Worm (Caenorhabditis elegans) whole organism, L1 larva: ENCODE measurements around the gene lron-4.

Experiments
- C04F5.9 ChIP-seq: sonication (generic microtip); optimal IDR thresholded peaks from 2 replicates; lab custom pipeline; 2016; ENCODE audit warnings: missing genetic modification characterization, missing compliant biosample characterization
- aly-2 ChIP-seq: fragments of 150-350 bp; optimal IDR thresholded peaks from 2 replicates; lab custom pipeline; 2014; ENCODE audit warnings: missing biosample characterization, missing genetic modification characterization
- ama-1 ChIP-seq: fragments of 150-350 bp; optimal IDR thresholded peaks from 2 replicates; lab custom pipeline; 2014
- ceh-8 ChIP-seq: fragments of 200-800 bp; sonication (Bioruptor generic); optimal IDR thresholded peaks from 2 replicates; lab custom pipeline; 2018; ENCODE audit warnings: mild to moderate bottlenecking, missing genetic modification characterization, moderate library complexity, missing compliant biosample characterization
- ceh-82 ChIP-seq, 3 experiments: fragments of 150-350 bp in 1 of 3; sonication (generic microtip) in 2 of 3; optimal IDR thresholded peaks; 2 replicates each; lab custom pipeline; 2014 to 2017; ENCODE audit warnings: missing biosample characterization in 3 of 3, missing genetic modification characterization in 3 of 3
- dsc-1 ChIP-seq: sonication (generic microtip); optimal IDR thresholded peaks from 2 replicates; lab custom pipeline; 2016; ENCODE audit warnings: mild to moderate bottlenecking, missing genetic modification characterization, missing compliant biosample characterization
- efl-1 ChIP-seq, 4 experiments: fragments of 150-350 bp; optimal IDR thresholded peaks in 3 of 4; peaks in 1 of 4; 1 replicate in 1 of 4; 2 replicates in 3 of 4; lab custom pipeline; 2014; ENCODE audit warnings: missing biosample characterization in 2 of 4, missing genetic modification characterization in 2 of 4, missing genetic modification reagents in 2 of 4
- efl-3 ChIP-seq: fragments of 200-800 bp; sonication (Bioruptor generic); optimal IDR thresholded peaks from 2 replicates; lab custom pipeline; 2018; ENCODE audit warnings: mild to moderate bottlenecking, missing genetic modification characterization, missing compliant biosample characterization
- elt-2 ChIP-seq: sonication (generic microtip); optimal IDR thresholded peaks from 2 replicates; lab custom pipeline; 2016; ENCODE audit warnings: missing genetic modification characterization, mild to moderate bottlenecking, inconsistent platforms, missing compliant biosample characterization, missing genetic modification reagents
- elt-3 ChIP-seq, 6 experiments: fragments of 150-350 bp in 1 of 6; sonication (generic microtip); optimal IDR thresholded peaks; 2 replicates each; lab custom pipeline; 2017 to 2018; ENCODE audit warnings: missing biosample characterization in 6 of 6, missing genetic modification characterization in 6 of 6, inconsistent platforms in 1 of 6
- fkh-10 ChIP-seq: sonication (generic microtip); optimal IDR thresholded peaks from 2 replicates; lab custom pipeline; 2017; ENCODE audit warnings: missing biosample characterization, missing genetic modification reagents, missing genetic modification characterization
- fkh-4 ChIP-seq: sonication (generic microtip); optimal IDR thresholded peaks from 2 replicates; lab custom pipeline; 2016; ENCODE audit warnings: missing compliant biosample characterization, missing genetic modification characterization, borderline replicate concordance
- fos-1 ChIP-seq: fragments of 150-350 bp; optimal IDR thresholded peaks from 2 replicates; lab custom pipeline; 2014; ENCODE audit warnings: missing biosample characterization, missing genetic modification characterization
- hlh-17 ChIP-seq: fragments of 200-800 bp; sonication (Bioruptor generic); optimal IDR thresholded peaks from 2 replicates; lab custom pipeline; 2018; ENCODE audit warnings: missing genetic modification characterization, mild to moderate bottlenecking, missing compliant biosample characterization, moderate library complexity, borderline replicate concordance
- hpl-2 ChIP-seq: fragments of 150-350 bp; optimal IDR thresholded peaks from 2 replicates; lab custom pipeline; 2014; ENCODE audit warnings: missing biosample characterization, missing genetic modification reagents, missing genetic modification characterization
- irx-1 ChIP-seq: sonication (generic microtip); optimal IDR thresholded peaks from 2 replicates; lab custom pipeline; 2016; ENCODE audit warnings: missing genetic modification characterization, missing compliant biosample characterization
- isw-1 ChIP-seq: fragments of 200-800 bp; sonication (Bioruptor generic); IDR thresholded peaks from 2 replicates; pipeline ENCODE4 v1.3.6; 2022; ENCODE audit warnings: missing genetic modification characterization, missing compliant biosample characterization
- lin-13 ChIP-seq: fragments of 150-350 bp; optimal IDR thresholded peaks from 2 replicates; lab custom pipeline; 2014; ENCODE audit warnings: missing biosample characterization, missing genetic modification reagents, missing genetic modification characterization
- lin-14 ChIP-seq: fragments of 200-800 bp; sonication (Bioruptor generic); optimal IDR thresholded peaks from 2 replicates; lab custom pipeline; 2018; ENCODE audit warnings: mild to moderate bottlenecking, missing genetic modification characterization, moderate library complexity, missing compliant biosample characterization
- lin-15B ChIP-seq: fragments of 150-350 bp; sonication (generic microtip); optimal IDR thresholded peaks from 3 replicates; lab custom pipeline; 2014; ENCODE audit warnings: missing biosample characterization, missing genetic modification characterization
- lin-35 ChIP-seq, 2 experiments: fragments of 150-350 bp; optimal IDR thresholded peaks; 2 replicates each; lab custom pipeline; 2014; ENCODE audit warnings: missing biosample characterization in 2 of 2, missing genetic modification characterization in 2 of 2, missing genetic modification reagents in 2 of 2
- mef-2 ChIP-seq: fragments of 150-350 bp; optimal IDR thresholded peaks from 2 replicates; lab custom pipeline; 2014; ENCODE audit warnings: missing biosample characterization, missing genetic modification characterization
- mep-1 ChIP-seq: fragments of 150-350 bp; optimal IDR thresholded peaks from 2 replicates; lab custom pipeline; 2014; ENCODE audit warnings: missing biosample characterization, missing genetic modification characterization
- nhr-19 ChIP-seq: fragments of 200-800 bp; sonication (Bioruptor generic); conservative IDR thresholded peaks from 2 replicates; pipeline ENCODE4 v1.3.6; 2022; ENCODE audit warnings: missing genetic modification characterization, missing compliant biosample characterization
- nhr-20 ChIP-seq: sonication (generic microtip); optimal IDR thresholded peaks from 2 replicates; lab custom pipeline; 2016; ENCODE audit warnings: mild to moderate bottlenecking, missing genetic modification characterization, missing compliant biosample characterization
- nhr-237 ChIP-seq: fragments of 150-350 bp; optimal IDR thresholded peaks from 2 replicates; lab custom pipeline; 2014; ENCODE audit warnings: missing biosample characterization, missing genetic modification characterization
- nhr-28 ChIP-seq: fragments of 150-350 bp; optimal IDR thresholded peaks from 2 replicates; lab custom pipeline; 2014; ENCODE audit warnings: missing biosample characterization, missing genetic modification characterization
- nhr-47 ChIP-seq: sonication (generic microtip); optimal IDR thresholded peaks from 2 replicates; lab custom pipeline; 2016; ENCODE audit warnings: mild to moderate bottlenecking, missing genetic modification characterization, moderate library complexity, missing compliant biosample characterization
- nhr-71 ChIP-seq: sonication (generic microtip); optimal IDR thresholded peaks from 2 replicates; lab custom pipeline; 2016; ENCODE audit warnings: mild to moderate bottlenecking, missing genetic modification characterization, moderate library complexity, missing compliant biosample characterization
- nhr-84 ChIP-seq: sonication (generic microtip); optimal IDR thresholded peaks from 2 replicates; lab custom pipeline; 2017; ENCODE audit warnings: missing biosample characterization, missing genetic modification characterization
- nhr-90 ChIP-seq: sonication (generic microtip); optimal IDR thresholded peaks from 2 replicates; lab custom pipeline; 2016; ENCODE audit warnings: mild to moderate bottlenecking, missing genetic modification characterization, missing compliant biosample characterization; ENCODE audit not compliant: poor library complexity
- pag-3 ChIP-seq: sonication (generic microtip); optimal IDR thresholded peaks from 2 replicates; lab custom pipeline; 2017; ENCODE audit warnings: missing genetic modification characterization, mild to moderate bottlenecking, missing compliant biosample characterization, antibody characterized with exemption, borderline replicate concordance; ENCODE audit not compliant: insufficient read depth
- rnt-1 ChIP-seq: sonication (generic microtip); optimal IDR thresholded peaks from 2 replicates; lab custom pipeline; 2016; ENCODE audit warnings: mild to moderate bottlenecking, missing genetic modification characterization, moderate library complexity, missing compliant biosample characterization
- skn-1 ChIP-seq: fragments of 150-350 bp; optimal IDR thresholded peaks from 2 replicates; lab custom pipeline; 2014; ENCODE audit warnings: missing biosample characterization, missing genetic modification characterization
- snu-23 ChIP-seq: sonication (generic microtip); optimal IDR thresholded peaks from 2 replicates; lab custom pipeline; 2016; ENCODE audit warnings: missing genetic modification characterization, missing compliant biosample characterization
- sptf-1 ChIP-seq: fragments of 150-350 bp; optimal IDR thresholded peaks from 2 replicates; lab custom pipeline; 2014; ENCODE audit warnings: missing biosample characterization, missing genetic modification characterization
- swsn-7 ChIP-seq: sonication (generic microtip); optimal IDR thresholded peaks from 2 replicates; lab custom pipeline; 2016; ENCODE audit warnings: missing genetic modification characterization, missing compliant biosample characterization
- tlp-1 ChIP-seq: fragments of 150-350 bp; optimal IDR thresholded peaks from 2 replicates; lab custom pipeline; 2014; ENCODE audit warnings: missing biosample characterization, missing genetic modification characterization
- unc-130 ChIP-seq: fragments of 150-350 bp; optimal IDR thresholded peaks from 2 replicates; lab custom pipeline; 2017; ENCODE audit warnings: missing biosample characterization, missing genetic modification characterization, inconsistent platforms
- unc-62 ChIP-seq: fragments of 150-350 bp; optimal IDR thresholded peaks from 2 replicates; lab custom pipeline; 2014; ENCODE audit warnings: missing biosample characterization, missing genetic modification reagents, missing genetic modification characterization
- unc-86 ChIP-seq: sonication (generic microtip); optimal IDR thresholded peaks from 2 replicates; lab custom pipeline; 2016; ENCODE audit warnings: missing genetic modification characterization, missing compliant biosample characterization
- unc-98 ChIP-seq: fragments of 200-800 bp; sonication (Bioruptor generic); IDR thresholded peaks from 2 replicates; pipeline ENCODE4 v1.3.6; 2022; ENCODE audit warnings: missing genetic modification characterization, missing compliant biosample characterization
- vab-15 ChIP-seq: sonication (generic microtip); optimal IDR thresholded peaks from 2 replicates; lab custom pipeline; 2017; ENCODE audit warnings: missing genotype, mild to moderate bottlenecking, missing genetic modification characterization, missing compliant biosample characterization
- xbp-1 ChIP-seq: sonication (generic microtip); optimal IDR thresholded peaks from 2 replicates; lab custom pipeline; 2016; ENCODE audit warnings: missing genetic modification characterization, missing compliant biosample characterization
- zag-1 ChIP-seq: fragments of 150-350 bp; optimal IDR thresholded peaks from 2 replicates; lab custom pipeline; 2014; ENCODE audit warnings: missing biosample characterization, missing genetic modification characterization
- ztf-11 ChIP-seq, 2 experiments: sonication (generic microtip); optimal IDR thresholded peaks; 2 replicates each; lab custom pipeline; 2016 to 2017; ENCODE audit warnings: missing genetic modification characterization in 2 of 2, missing biosample characterization in 1 of 2, missing compliant biosample characterization in 1 of 2

Gene lron-4

ce11 chrII:8117426-8117825 lies 5.5 kb upstream of the lron-4 start:
- TF ChIP-seq rnt-1 (tag; lab: Kevin White, UChicago) (peak; percentile 70), nhr-71 (tag; lab: Kevin White, UChicago) (peak; percentile 11), lin-14 (peak; percentile 68), xbp-1 (no peak)

- TF ChIP-seq elt-3 (tag; optimal IDR thresholded peaks at IDR 0.05; lab: Kevin White, UChicago), result no peak
- no peak for TF ChIP-seq ceh-8
- TF ChIP-seq fos-1 (tag; lab: Kevin White, UChicago), result no peak
- TF ChIP-seq unc-62 (GFP tag; lab: Kevin White, UChicago), result no peak
- TF ChIP-seq nhr-28 (tag; lab: Kevin White, UChicago), result no peak
- no peak for TF ChIP-seq snu-23
- TF ChIP-seq rnt-1 (tag; lab: Kevin White, UChicago), result peak; percentile 26
- no peak for TF ChIP-seq lin-13
- TF ChIP-seq, all 84 proteins: peak for 1
Observed at ce11 chrII:8116159-8116558, 4.2 kb upstream of the lron-4 start, which contains the start of gene unc-105. Gene unc-105 (plus strand): TSS chrII:8116459.

ce11 chrII:8106921-8107695 lies 4.9 kb downstream of the lron-4 start, which contains the start of the genes chst-1 and C41C4.9:
Gene chst-1 (minus strand): TSS chrII:8106971.
Gene C41C4.9 (plus strand): TSS chrII:8107645.
- TF ChIP-seq sptf-1 (tag; lab: Kevin White, UChicago) (no peak), isw-1 (GFP tag; lab: Robert Waterston, UW) (no peak), ama-1 (no peak), unc-98 (GFP tag; lab: Robert Waterston, UW) (0 out of 2 replicates have a peak, but pooled peaks have one; percentile 10), irx-1 (peak; percentile 19), elt-3 (tag; optimal IDR thresholded peaks at IDR 0.05; lab: Kevin White, UChicago) (peak in 2 of 6 experiments; percentile 34 to 48), swsn-7 (tag; lab: Kevin White, UChicago) (peak; percentile 46), pag-3 (tag; lab: Kevin White, UChicago) (no peak), nhr-20 (tag; lab: Kevin White, UChicago) (peak; percentile 61), mef-2 (no peak), skn-1 (tag; lab: Kevin White, UChicago) (peak; percentile 76), C04F5.9 (tag; lab: Kevin White, UChicago) (no peak), ceh-82 (tag; optimal IDR thresholded peaks at IDR 0.05; lab: Kevin White, UChicago) (peak in 1 of 3 experiments; percentile 19), unc-62 (GFP tag; lab: Kevin White, UChicago) (no peak), efl-1 (optimal IDR thresholded peaks at IDR 0.05; lab: Kevin White, UChicago) (peak; percentile 50 to 51), efl-1 (GFP tag; optimal IDR thresholded peaks at IDR 0.05 in 1 of 2; lab: Kevin White, UChicago) (peak; percentile 20 to 96), nhr-19 (GFP tag; lab: Robert Waterston, UW) (peak; percentile 56), unc-86 (tag; lab: Kevin White, UChicago) (no peak), nhr-237 (tag; lab: Kevin White, UChicago) (no peak), hlh-17 (GFP tag; lab: Kevin White, UChicago) (no peak), lin-15B (tag; lab: Kevin White, UChicago) (no peak), dsc-1 (tag; lab: Kevin White, UChicago) (peak; percentile 65), nhr-71 (tag; lab: Kevin White, UChicago) (peak; percentile 74), vab-15 (tag; lab: Kevin White, UChicago) (peak; percentile 57), nhr-90 (tag; lab: Kevin White, UChicago) (peak; percentile 78), fkh-4 (no peak), tlp-1 (no peak), aly-2 (tag; lab: Kevin White, UChicago) (peak; percentile 37), elt-2 (peak; percentile 68), nhr-47 (tag; lab: Kevin White, UChicago) (peak; percentile 70), lin-14 (peak; percentile 34), lin-13 (peak; percentile 17), lin-35 (GFP tag; optimal IDR thresholded peaks at IDR 0.05; lab: Kevin White, UChicago) (peak; percentile 29 to 84), nhr-84 (tag; lab: Kevin White, UChicago) (no peak), unc-130 (tag; lab: Kevin White, UChicago) (peak; percentile 55), fkh-10 (GFP tag; lab: Kevin White, UChicago) (no peak), mep-1 (tag; lab: Kevin White, UChicago) (peak; percentile 69), hpl-2 (no peak), efl-3 (GFP tag; lab: Kevin White, UChicago) (no peak), ztf-11 (tag; optimal IDR thresholded peaks at IDR 0.05; lab: Kevin White, UChicago) (peak in 1 of 2 experiments; percentile 44), zag-1 (tag; lab: Kevin White, UChicago) (no peak)
